Worm (Caenorhabditis elegans): Measurements from ENCODE around the gene ttr-34.

ce11 chrX:13110004-13110403 is 29.6 kb upstream of the ttr-34 start:
- TF ChIP-seq pha-4 (tag; optimal IDR thresholded peaks at IDR 0.05) (no peak), drap-1 (GFP tag; optimal IDR thresholded peaks at IDR 0.05) (no peak), blmp-1 (tag; optimal IDR thresholded peaks at IDR 0.05) (no peak), ceh-39 (tag; optimal IDR thresholded peaks at IDR 0.05) (no peak), elt-1 (tag; optimal IDR thresholded peaks at IDR 0.05; ENCODE audit: borderline replicate concordance, insufficient read depth) (no peak), nhr-12 (tag; optimal IDR thresholded peaks at IDR 0.05) (no peak), lin-13 (tag; optimal IDR thresholded peaks at IDR 0.05) (no peak)
